Worm (Caenorhabditis elegans): ENCODE measurements around the gene epg-3.

- TF ChIP-seq aly-2 (tag; optimal IDR thresholded peaks at IDR 0.05), result no peak
- TF ChIP-seq skn-1 (tag; optimal IDR thresholded peaks at IDR 0.05), result no peak
- TF ChIP-seq nhr-12 (tag; optimal IDR thresholded peaks at IDR 0.05), result no peak
- TF ChIP-seq snpc-4 (tag; optimal IDR thresholded peaks at IDR 0.05), result no peak
- no peak for TF ChIP-seq jun-1 (tag; optimal IDR thresholded peaks at IDR 0.05)
- TF ChIP-seq nhr-23 (tag; optimal IDR thresholded peaks at IDR 0.05), result no peak
These were observed 10.6 kb downstream of the epg-3 start for ce11 chrIII:12945072-12945471.
